Fruit fly (Drosophila melanogaster): ENCODE measurements around the gene CG42613.

Gene CG42613

DNA sequence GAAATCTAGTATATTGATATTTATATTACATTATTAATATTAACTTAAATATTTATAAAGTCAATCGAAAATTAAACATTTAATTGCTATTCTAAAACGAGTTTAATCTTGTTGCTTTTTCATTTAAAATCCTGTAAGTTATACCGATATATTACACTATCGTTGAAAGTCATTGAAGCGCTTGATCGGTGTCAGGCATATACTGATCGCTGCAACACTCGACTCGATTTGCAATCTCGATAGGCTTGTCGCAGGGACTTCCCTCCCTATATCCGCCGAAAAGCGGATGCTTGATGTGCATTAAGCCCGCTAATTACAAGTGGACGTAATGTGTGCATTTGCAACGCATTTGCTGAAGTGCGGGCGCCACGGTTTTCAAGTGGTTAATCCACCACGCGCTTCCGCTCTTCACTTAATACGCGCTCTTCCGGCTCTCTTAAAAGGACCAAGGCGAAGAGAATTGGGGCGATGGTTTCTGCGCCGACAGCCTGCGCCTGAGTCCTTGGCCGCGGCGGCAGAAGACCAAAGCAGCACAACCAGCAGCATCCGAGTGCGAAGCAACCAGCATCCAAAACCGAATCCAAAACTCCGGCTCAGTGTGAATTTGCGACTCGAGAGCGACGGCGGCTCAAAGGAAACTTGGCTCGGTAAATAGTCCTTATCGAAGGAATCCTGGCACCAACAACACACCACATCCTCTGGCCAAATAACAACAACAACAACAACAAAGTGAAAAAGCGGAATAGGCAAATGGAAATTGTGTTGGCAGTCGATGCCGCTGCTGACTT, at the start of gene CG42613:
CG42613 (plus strand) TSS at position 279 of the 788 bp plus-strand sequence.
- TF ChIP-seq cg (GFP tag; optimal IDR thresholded peaks at IDR 0.05), result no peak
- TF ChIP-seq NK7.1 (GFP tag; optimal IDR thresholded peaks at IDR 0.05), result peak; percentile 42
- TF ChIP-seq CG10431 (GFP tag; optimal IDR thresholded peaks at IDR 0.05), result peak; percentile 30
- peak; percentile 67 for TF ChIP-seq CG2875 (GFP tag; optimal IDR thresholded peaks at IDR 0.05)
- peak; percentile 64; the same call in 1 of the 2 replicates for TF ChIP-seq seq (GFP tag; IDR thresholded peaks at IDR 0.05)
- TF ChIP-seq CG3726 (GFP tag; IDR thresholded peaks at IDR 0.05), result 0 out of 3 replicates have a peak, but pooled peaks have one; percentile 58
- peak; percentile 39 for TF ChIP-seq Ptx1 (GFP tag; IDR thresholded peaks at IDR 0.05)
- TF ChIP-seq Antp (GFP tag; optimal IDR thresholded peaks at IDR 0.05), result peak; percentile 59
- peak; percentile 86 for TF ChIP-seq bcd (GFP tag; optimal IDR thresholded peaks at IDR 0.05)
- TF ChIP-seq CoRest (tag; optimal IDR thresholded peaks at IDR 0.05), result peak; percentile 71
- TF ChIP-seq org-1 (GFP tag; optimal IDR thresholded peaks at IDR 0.05), result peak; percentile 50
- peak; percentile 74 for TF ChIP-seq eyg (GFP tag; optimal IDR thresholded peaks at IDR 0.05)
- peak; percentile 61 for TF ChIP-seq en (GFP tag; optimal IDR thresholded peaks at IDR 0.05)
- no peak for TF ChIP-seq CG8478 (optimal IDR thresholded peaks at IDR 0.05)
- TF ChIP-seq CG7786 (GFP tag; optimal IDR thresholded peaks at IDR 0.05), result peak; percentile 7
- peak; percentile 46 for TF ChIP-seq Myb (GFP tag; optimal IDR thresholded peaks at IDR 0.05)
- peak; percentile 41; the same call in 1 of the 2 replicates for TF ChIP-seq ap (GFP tag; IDR thresholded peaks at IDR 0.05)
- peak; percentile 55 for TF ChIP-seq CG4730 (GFP tag; IDR thresholded peaks at IDR 0.05)
- TF ChIP-seq knrl (GFP tag; IDR thresholded peaks at IDR 0.05; ENCODE audit: partially characterized antibody), result no peak
- TF ChIP-seq CG13624 (GFP tag; optimal IDR thresholded peaks at IDR 0.05), result no peak
- no peak for TF ChIP-seq Hey (tag; optimal IDR thresholded peaks at IDR 0.05)
- no peak for TF ChIP-seq Bdp1 (GFP tag; optimal IDR thresholded peaks at IDR 0.05)
- no peak for TF ChIP-seq zf30C (GFP tag; optimal IDR thresholded peaks at IDR 0.05)
- no peak for TF ChIP-seq Nf-YB (GFP tag; optimal IDR thresholded peaks at IDR 0.05)
- TF ChIP-seq maf-S (GFP tag; optimal IDR thresholded peaks at IDR 0.05), result peak; percentile 60
- peak; percentile 61 for TF ChIP-seq ewg (GFP tag; optimal IDR thresholded peaks at IDR 0.05)
- TF ChIP-seq Drgx (GFP tag; IDR thresholded peaks at IDR 0.05), result peak; percentile 15
- TF ChIP-seq odd (GFP tag; optimal IDR thresholded peaks at IDR 0.05), result peak; percentile 68
- no peak for TF ChIP-seq vfl (GFP tag; optimal IDR thresholded peaks at IDR 0.05)
- peak; percentile 76 for TF ChIP-seq mirr (GFP tag; optimal IDR thresholded peaks at IDR 0.05)
- TF ChIP-seq CG10366 (GFP tag; IDR thresholded peaks at IDR 0.05), result peak; percentile 56
- TF ChIP-seq toy (GFP tag; IDR thresholded peaks at IDR 0.05), result peak; percentile 32; the same call in 1 of the 2 replicates
- peak; percentile 82 for TF ChIP-seq NfI (GFP tag; optimal IDR thresholded peaks at IDR 0.05)
- TF ChIP-seq MESR4 (GFP tag; optimal IDR thresholded peaks at IDR 0.05), result no peak
- TF ChIP-seq pb (GFP tag; optimal IDR thresholded peaks at IDR 0.05), result peak; percentile 81
- peak; percentile 53 for TF ChIP-seq kni (GFP tag; optimal IDR thresholded peaks at IDR 0.05)
- no peak for TF ChIP-seq cas (GFP tag; IDR thresholded peaks at IDR 0.05)
- TF ChIP-seq rib (GFP tag; IDR thresholded peaks at IDR 0.05), result 0 out of 2 replicates have a peak, but pooled peaks have one; percentile 8
- peak; percentile 53; the same call in 2 of the 3 replicates for TF ChIP-seq Aef1 (GFP tag; IDR thresholded peaks at IDR 0.05)
- TF ChIP-seq so (GFP tag; IDR thresholded peaks at IDR 0.05), result peak; percentile 82; the same call in 2 of the 3 replicates
- TF ChIP-seq Dfd (GFP tag; optimal IDR thresholded peaks at IDR 0.05), result no peak
- peak; percentile 55 for TF ChIP-seq Max (GFP tag; optimal IDR thresholded peaks at IDR 0.05)
- no peak for TF ChIP-seq Hand (GFP tag; optimal IDR thresholded peaks at IDR 0.05)
- TF ChIP-seq ato (GFP tag; IDR thresholded peaks at IDR 0.05; ENCODE audit: partially characterized antibody), result peak; percentile 16; the same call in 1 of the 2 replicates
- TF ChIP-seq trem (tag; optimal IDR thresholded peaks at IDR 0.05), result peak; percentile 36
- no peak for TF ChIP-seq unc-4 (GFP tag; IDR thresholded peaks at IDR 0.05; ENCODE audit: partially characterized antibody)
- TF ChIP-seq MBD-R2 (GFP tag; IDR thresholded peaks at IDR 0.05), result peak; percentile 37
- peak; percentile 62 for TF ChIP-seq CG33557 (GFP tag; optimal IDR thresholded peaks at IDR 0.05)
- no peak for TF ChIP-seq repo (GFP tag; optimal IDR thresholded peaks at IDR 0.05)
- TF ChIP-seq CG6689 (GFP tag; IDR thresholded peaks at IDR 0.05), result peak; percentile 34
